Fruit fly (Drosophila melanogaster) whole organism, adult: ENCODE measurements around the gene CG7512.

Experiments used
- CG11617 ChIP-seq: fragments of 200-800 bp; sonication (Bioruptor generic); optimal IDR thresholded peaks from 2 replicates; lab custom pipeline; 2017; ENCODE audit warnings: mild to moderate bottlenecking, missing biosample characterization, missing genetic modification reagents, missing genetic modification characterization
- CG1620 ChIP-seq: fragments of 200-800 bp; sonication (Bioruptor generic); optimal IDR thresholded peaks from 2 replicates; lab custom pipeline; 2016; ENCODE audit warnings: missing biosample characterization, missing genetic modification characterization
- CG5204 ChIP-seq: fragments of 200-800 bp; sonication (Bioruptor generic); optimal IDR thresholded peaks from 2 replicates; lab custom pipeline; 2016; ENCODE audit warnings: missing biosample characterization, missing genetic modification characterization
- CG7101 ChIP-seq: fragments of 200-800 bp; sonication (Bioruptor generic); optimal IDR thresholded peaks from 2 replicates; lab custom pipeline; 2018; ENCODE audit warnings: missing biosample characterization, mild to moderate bottlenecking, missing genetic modification characterization, moderate library complexity
- Crg-1 ChIP-seq: fragments of 200-800 bp; sonication (Bioruptor generic); optimal IDR thresholded peaks from 2 replicates; lab custom pipeline; 2016; ENCODE audit warnings: missing biosample characterization, missing genetic modification characterization
- Hr96 ChIP-seq: fragments of 200-800 bp; sonication (Bioruptor generic); optimal IDR thresholded peaks from 2 replicates; lab custom pipeline; 2016; ENCODE audit warnings: missing biosample characterization, missing genetic modification characterization
- Mnt ChIP-seq: fragments of 200-800 bp; sonication (Bioruptor generic); optimal IDR thresholded peaks from 2 replicates; lab custom pipeline; 2016; ENCODE audit warnings: missing biosample characterization, mild to moderate bottlenecking, missing genetic modification characterization
- cic ChIP-seq: fragments of 200-800 bp; sonication (Bioruptor generic); optimal IDR thresholded peaks from 2 replicates; lab custom pipeline; 2017; ENCODE audit warnings: missing biosample characterization, mild to moderate bottlenecking, missing genetic modification characterization, moderate library complexity
- kay ChIP-seq: fragments of 200-800 bp; sonication (Bioruptor generic); peaks from one replicate; lab custom pipeline; 2016; ENCODE audit warnings: missing biosample characterization, missing genetic modification characterization, borderline replicate concordance

- TF ChIP-seq Crg-1 (no peak), CG11617 (GFP tag; lab: Kevin White, UChicago) (no peak), Hr96 (GFP tag; lab: Kevin White, UChicago) (no peak), CG7101 (no peak), kay (GFP tag; lab: Kevin White, UChicago) (no peak), CG1620 (GFP tag; lab: Kevin White, UChicago) (no peak), CG5204 (GFP tag; lab: Kevin White, UChicago) (no peak), cic (GFP tag; lab: Kevin White, UChicago) (no peak), Mnt (GFP tag; lab: Kevin White, UChicago) (no peak)
Measured at dm6 chr3L:11509294-11509911, 4.1 kb upstream of the CG7512 start, which contains the start of the genes Sgs8 and Sgs7.
